Worm (Caenorhabditis elegans): ENCODE measurements around the gene cin-4.
A peak's percentile ranks its signal among the peaks of the same experiment; 100 is the strongest.

The cin-4 gene

ce11 chrII:7054987-7055386 is 16.9 kb downstream of the cin-4 start, which contains the start of gene ZK1127.3:
Gene ZK1127.3, plus strand, starts transcription at chrII:7055287.
- TF ChIP-seq ama-1 (optimal IDR thresholded peaks at IDR 0.05), result no peak
- TF ChIP-seq odd-2 (tag; optimal IDR thresholded peaks at IDR 0.05), result no peak
- no peak for TF ChIP-seq hlh-6 (tag; optimal IDR thresholded peaks at IDR 0.05)
- TF ChIP-seq eyg-1 (tag; optimal IDR thresholded peaks at IDR 0.05), result no peak
- TF ChIP-seq F13H6.1 (tag; optimal IDR thresholded peaks at IDR 0.05), result no peak
- no peak for TF ChIP-seq rnt-1 (tag; optimal IDR thresholded peaks at IDR 0.05)

ce11 chrII:7056328-7056727 is 18.2 kb downstream of the cin-4 start:
- TF ChIP-seq C38D4.7 (GFP tag; optimal IDR thresholded peaks at IDR 0.05) (no peak), hlh-30 (tag; optimal IDR thresholded peaks at IDR 0.05; ENCODE audit: insufficient read depth) (no peak), hlh-8 (tag; optimal IDR thresholded peaks at IDR 0.05) (no peak)

- TF ChIP-seq pqm-1 (tag; optimal IDR thresholded peaks at IDR 0.05), result no peak
- TF ChIP-seq sdc-2 (tag; optimal IDR thresholded peaks at IDR 0.05), result no peak
Measured at ce11 chrII:7057860-7058259, 19.8 kb downstream of the cin-4 start, which contains the start of gene cth-2. Gene cth-2, minus strand, starts transcription at chrII:7057960.

ce11 chrII:7059274-7059757 is 21.2 kb downstream of the cin-4 start:
- TF ChIP-seq elt-2 (tag; optimal IDR thresholded peaks at IDR 0.05), result peak; percentile 38
- no peak for TF ChIP-seq hlh-15 (tag; optimal IDR thresholded peaks at IDR 0.05)

ce11 chrII:7060202-7060601 is 22.1 kb downstream of the cin-4 start:
- TF ChIP-seq ztf-16 (tag; optimal IDR thresholded peaks at IDR 0.05) (no peak), elt-2 (tag; optimal IDR thresholded peaks at IDR 0.05) (peak; percentile 34)

ce11 chrII:7060791-7061190 is 22.7 kb downstream of the cin-4 start:
- TF ChIP-seq nfya-1 (tag; optimal IDR thresholded peaks at IDR 0.05) (no peak), ceh-9 (tag; optimal IDR thresholded peaks at IDR 0.05) (no peak), sox-4 (tag; optimal IDR thresholded peaks at IDR 0.05) (no peak), ets-4 (tag; optimal IDR thresholded peaks at IDR 0.05) (no peak)

- TF ChIP-seq che-1 (tag; optimal IDR thresholded peaks at IDR 0.05) (no peak), hlh-6 (tag; optimal IDR thresholded peaks at IDR 0.05) (no peak), ceh-31 (tag; optimal IDR thresholded peaks at IDR 0.05) (no peak), pag-3 (tag; optimal IDR thresholded peaks at IDR 0.05; ENCODE audit: borderline replicate concordance) (no peak), syd-9 (tag; optimal IDR thresholded peaks at IDR 0.05) (no peak), pax-1 (tag; optimal IDR thresholded peaks at IDR 0.05) (no peak), unc-86 (tag; optimal IDR thresholded peaks at IDR 0.05) (no peak), ceh-14 (tag; optimal IDR thresholded peaks at IDR 0.05) (no peak), C08G9.2 (tag; optimal IDR thresholded peaks at IDR 0.05) (no peak)
Measured at ce11 chrII:7061730-7062129, 23.6 kb downstream of the cin-4 start, which contains the start of gene acs-6. Gene acs-6, plus strand, starts transcription at chrII:7062030.

- TF ChIP-seq ets-4 (tag; optimal IDR thresholded peaks at IDR 0.05), result no peak
- TF ChIP-seq rnt-1 (tag; optimal IDR thresholded peaks at IDR 0.05), result no peak
- no peak for TF ChIP-seq hlh-15 (tag; optimal IDR thresholded peaks at IDR 0.05)
- no peak for TF ChIP-seq pat-9 (tag; optimal IDR thresholded peaks at IDR 0.05)
- TF ChIP-seq fkh-6 (tag; optimal IDR thresholded peaks at IDR 0.05), result no peak
- TF ChIP-seq ceh-48 (tag; optimal IDR thresholded peaks at IDR 0.05), result no peak
- TF ChIP-seq nfya-1 (tag; optimal IDR thresholded peaks at IDR 0.05), result no peak
- no peak for TF ChIP-seq ref-2 (tag; optimal IDR thresholded peaks at IDR 0.05)
- TF ChIP-seq pqm-1 (tag; optimal IDR thresholded peaks at IDR 0.05), result no peak
- TF ChIP-seq hlh-8 (tag; optimal IDR thresholded peaks at IDR 0.05), result no peak
- no peak for TF ChIP-seq ceh-14 (tag; optimal IDR thresholded peaks at IDR 0.05)
- no peak for TF ChIP-seq ceh-31 (tag; optimal IDR thresholded peaks at IDR 0.05)
- no peak for TF ChIP-seq ttx-3 (tag; optimal IDR thresholded peaks at IDR 0.05)
- no peak for TF ChIP-seq Y22D7AL.16 (tag; optimal IDR thresholded peaks at IDR 0.05)
- TF ChIP-seq unc-42 (tag; optimal IDR thresholded peaks at IDR 0.05), result no peak
- no peak for TF ChIP-seq che-1 (tag; optimal IDR thresholded peaks at IDR 0.05)
- no peak for TF ChIP-seq hlh-13 (GFP tag; optimal IDR thresholded peaks at IDR 0.05)
Measured at ce11 chrII:7065391-7065790, 27.3 kb downstream of the cin-4 start, which contains the start of gene nos-2. Gene nos-2, plus strand, starts transcription at chrII:7065618.
